Worm (Caenorhabditis elegans) whole organism, dauer: Measurements from ENCODE around the gene plx-1.

ENCODE experiments used
- unc-62 ChIP-seq: sonication (generic microtip); optimal IDR thresholded peaks from 2 replicates; lab custom pipeline; 2017; ENCODE audit warnings: missing biosample characterization, missing genetic modification reagents, missing genetic modification characterization

The plx-1 gene

ce11 chrIV:1015430-1015829, 56.1 kb downstream of the plx-1 start:
- no peak for TF ChIP-seq unc-62 (GFP tag; lab: Kevin White, UChicago)

- no peak for TF ChIP-seq unc-62 (GFP tag; lab: Kevin White, UChicago)
Measured at ce11 chrIV:1019801-1020200, 60.5 kb downstream of the plx-1 start.

- TF ChIP-seq unc-62 (GFP tag; lab: Kevin White, UChicago): no peak
Measured at ce11 chrIV:1029939-1030338, 70.6 kb downstream of the plx-1 start, which contains the start of gene abhd-14. TSS of gene abhd-14 (minus strand) at chrIV:1030039.
